Worm (Caenorhabditis elegans): Measurements from ENCODE around the gene ZK813.6.

- TF ChIP-seq pes-1 (GFP tag; IDR thresholded peaks at IDR 0.05) (no peak), ama-1 (optimal IDR thresholded peaks at IDR 0.05) (no peak), flt-1 (GFP tag; IDR thresholded peaks at IDR 0.05) (no peak), F13C5.2 (tag; optimal IDR thresholded peaks at IDR 0.05) (no peak), hmg-4 (GFP tag; optimal IDR thresholded peaks at IDR 0.05) (no peak), sea-1 (GFP tag; conservative IDR thresholded peaks at IDR 0.05) (no peak), ceh-36 (tag; optimal IDR thresholded peaks at IDR 0.05) (no peak)
Observed at ce11 chrX:3408717-3409303, 15.8 kb upstream of the ZK813.6 start.
